Fruit fly (Drosophila melanogaster): ENCODE measurements around the gene PGRP-SA.

PGRP-SA gene

DNA sequence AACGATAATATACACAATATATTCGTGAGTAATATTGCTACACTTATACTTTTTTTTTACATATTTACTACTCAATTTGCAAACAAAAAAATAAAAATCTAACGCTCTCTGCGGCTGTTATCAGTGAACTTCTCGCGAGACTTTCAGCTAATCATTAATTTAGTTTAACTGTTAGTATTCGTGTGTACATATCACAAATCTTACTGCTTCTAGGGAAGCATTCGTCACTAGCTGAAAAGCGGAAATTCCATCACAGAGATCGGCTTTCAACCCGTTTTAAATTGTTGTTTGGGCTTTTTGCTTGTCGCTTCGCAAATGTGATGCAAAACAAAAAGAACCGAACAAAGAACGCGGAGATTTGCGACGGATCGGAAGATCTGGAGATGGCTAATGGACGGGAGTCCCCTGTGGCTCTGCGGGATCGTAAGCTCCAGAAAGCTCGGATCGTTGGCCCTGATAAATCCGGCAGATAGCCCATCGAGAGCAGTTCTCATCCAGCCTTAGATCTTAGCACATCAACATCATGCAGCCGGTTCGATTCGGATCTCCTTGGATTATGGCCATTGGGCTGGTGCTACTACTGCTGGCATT lies at the start of gene PGRP-SA:
Gene PGRP-SA, plus strand, starts transcription at position 194 of the 591 bp plus-strand sequence.
- TF ChIP-seq CG8478 (optimal IDR thresholded peaks at IDR 0.05) = no peak
- no peak for TF ChIP-seq CTCF (optimal IDR thresholded peaks at IDR 0.05)

DNA sequence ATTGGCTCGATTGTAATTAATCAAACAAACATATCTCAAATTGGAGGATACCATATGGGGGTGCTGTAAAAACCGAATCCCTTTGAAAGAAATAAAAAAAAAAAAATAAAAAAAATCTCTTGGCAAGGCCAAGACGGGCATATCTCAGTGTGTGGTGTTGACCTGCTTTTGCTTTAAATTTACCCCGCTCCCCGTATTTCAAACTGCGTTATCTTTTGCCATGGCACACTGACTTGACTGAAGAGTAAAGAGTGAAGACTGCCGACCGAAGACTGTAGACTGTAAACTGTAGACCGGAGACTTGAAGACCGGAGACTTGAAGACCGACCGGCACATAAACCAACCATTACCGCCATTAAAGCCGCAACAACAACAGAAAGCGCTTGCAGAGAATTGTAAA lies 49.5 kb upstream of the PGRP-SA start:
- TF ChIP-seq CG8478 (optimal IDR thresholded peaks at IDR 0.05) (no peak), CTCF (optimal IDR thresholded peaks at IDR 0.05) (no peak)

DNA sequence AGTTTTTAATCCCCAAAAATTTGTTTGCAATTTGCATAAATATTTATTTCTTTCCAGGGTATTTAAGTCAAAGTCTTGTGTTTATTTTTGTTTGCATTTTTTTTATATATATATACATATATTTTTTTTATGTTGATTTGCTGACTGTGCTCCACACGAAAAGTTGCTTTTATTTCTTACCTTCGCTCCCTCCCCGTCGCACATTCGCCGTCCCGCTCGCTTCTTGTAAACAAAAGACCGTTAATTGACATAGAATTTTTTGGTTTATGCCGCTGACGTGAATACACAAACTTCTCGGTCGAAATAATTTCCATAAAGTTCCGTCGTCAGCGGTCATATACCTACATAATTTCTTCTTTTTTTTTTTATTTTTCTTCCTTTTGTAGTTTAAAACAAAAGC lies 48.6 kb upstream of the PGRP-SA start:
- TF ChIP-seq CTCF (optimal IDR thresholded peaks at IDR 0.05) = no peak

DNA sequence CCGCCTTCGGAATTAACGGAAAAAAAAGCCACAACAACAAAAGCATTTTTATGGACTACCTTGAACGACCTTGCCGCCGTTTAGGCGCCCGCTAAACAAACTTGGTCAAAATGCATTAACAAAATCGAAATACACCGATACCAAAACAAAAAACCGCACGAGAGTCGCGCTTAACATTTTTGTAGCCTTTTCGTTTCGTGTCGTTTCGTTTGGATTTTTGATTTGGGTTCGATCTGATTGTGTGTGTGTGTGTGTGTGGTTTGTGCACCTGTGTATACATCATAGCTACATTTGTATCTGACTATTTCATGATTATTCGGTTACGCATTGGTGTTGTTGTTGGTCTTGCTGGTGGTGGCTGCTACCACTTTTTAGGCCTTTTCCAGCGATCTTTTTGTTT lies 45.9 kb upstream of the PGRP-SA start:
- TF ChIP-seq CTCF (optimal IDR thresholded peaks at IDR 0.05) (no peak), CG8478 (optimal IDR thresholded peaks at IDR 0.05) (no peak)

DNA sequence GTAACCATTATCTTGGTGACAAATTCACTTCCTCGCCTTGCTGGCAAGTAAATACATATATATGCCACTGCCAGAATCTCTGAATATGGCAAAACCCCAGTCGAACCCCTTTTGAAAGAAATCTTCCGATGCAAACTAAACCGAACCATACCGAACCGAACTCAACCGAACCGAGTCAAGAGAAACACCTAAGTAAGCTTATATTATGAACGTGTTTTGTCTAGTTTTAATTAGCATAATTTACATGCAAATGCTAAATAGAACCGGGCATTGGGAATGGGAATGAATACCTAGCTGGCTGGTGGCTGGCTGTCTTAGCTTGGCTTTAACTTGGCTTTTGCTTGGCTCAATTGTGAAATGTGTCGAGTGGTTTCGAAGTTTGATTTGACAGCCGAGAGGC lies 44.1 kb upstream of the PGRP-SA start:
- TF ChIP-seq CTCF (optimal IDR thresholded peaks at IDR 0.05) (no peak), CG8478 (optimal IDR thresholded peaks at IDR 0.05) (no peak)

DNA sequence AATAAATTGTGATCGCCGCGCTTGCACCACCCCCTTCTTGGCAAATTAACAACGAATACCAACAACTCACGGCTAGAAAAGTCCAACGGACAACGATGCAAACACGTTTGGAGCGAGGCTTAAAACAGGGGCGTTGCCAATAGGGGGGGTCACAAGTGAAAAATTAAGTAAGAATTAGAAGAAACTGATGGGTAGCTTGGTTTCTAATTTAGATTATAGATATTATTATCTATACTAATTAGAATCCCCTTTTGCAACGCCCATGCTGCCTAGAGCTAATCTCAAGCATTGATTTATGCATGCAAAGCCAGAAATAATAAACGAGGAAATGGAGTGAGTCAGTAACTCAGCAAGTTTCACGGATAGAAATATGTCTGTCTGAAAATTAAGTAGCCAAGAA lies 43.0 kb upstream of the PGRP-SA start:
- TF ChIP-seq CTCF (optimal IDR thresholded peaks at IDR 0.05) (no peak), CG8478 (optimal IDR thresholded peaks at IDR 0.05) (no peak)

DNA sequence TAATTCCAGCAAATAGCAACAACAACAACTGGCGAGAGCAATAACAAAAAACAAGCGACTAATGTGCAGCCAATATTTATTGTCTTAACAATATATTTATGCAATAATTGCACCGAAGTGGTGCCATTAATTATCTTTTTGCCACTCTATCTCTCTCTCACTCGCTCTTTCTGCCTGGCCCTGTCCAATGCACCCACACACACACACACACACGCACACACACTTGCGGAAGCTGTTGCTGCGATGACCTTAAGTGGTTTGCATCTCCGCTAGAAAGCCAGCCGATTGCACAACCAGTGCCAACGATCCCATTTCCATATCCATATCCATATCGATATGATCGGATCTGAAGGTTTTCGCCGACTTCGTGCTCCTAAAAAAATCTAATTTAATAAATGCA lies 41.2 kb upstream of the PGRP-SA start:
- no peak for TF ChIP-seq CTCF (optimal IDR thresholded peaks at IDR 0.05)
- no peak for TF ChIP-seq CG8478 (optimal IDR thresholded peaks at IDR 0.05)

DNA sequence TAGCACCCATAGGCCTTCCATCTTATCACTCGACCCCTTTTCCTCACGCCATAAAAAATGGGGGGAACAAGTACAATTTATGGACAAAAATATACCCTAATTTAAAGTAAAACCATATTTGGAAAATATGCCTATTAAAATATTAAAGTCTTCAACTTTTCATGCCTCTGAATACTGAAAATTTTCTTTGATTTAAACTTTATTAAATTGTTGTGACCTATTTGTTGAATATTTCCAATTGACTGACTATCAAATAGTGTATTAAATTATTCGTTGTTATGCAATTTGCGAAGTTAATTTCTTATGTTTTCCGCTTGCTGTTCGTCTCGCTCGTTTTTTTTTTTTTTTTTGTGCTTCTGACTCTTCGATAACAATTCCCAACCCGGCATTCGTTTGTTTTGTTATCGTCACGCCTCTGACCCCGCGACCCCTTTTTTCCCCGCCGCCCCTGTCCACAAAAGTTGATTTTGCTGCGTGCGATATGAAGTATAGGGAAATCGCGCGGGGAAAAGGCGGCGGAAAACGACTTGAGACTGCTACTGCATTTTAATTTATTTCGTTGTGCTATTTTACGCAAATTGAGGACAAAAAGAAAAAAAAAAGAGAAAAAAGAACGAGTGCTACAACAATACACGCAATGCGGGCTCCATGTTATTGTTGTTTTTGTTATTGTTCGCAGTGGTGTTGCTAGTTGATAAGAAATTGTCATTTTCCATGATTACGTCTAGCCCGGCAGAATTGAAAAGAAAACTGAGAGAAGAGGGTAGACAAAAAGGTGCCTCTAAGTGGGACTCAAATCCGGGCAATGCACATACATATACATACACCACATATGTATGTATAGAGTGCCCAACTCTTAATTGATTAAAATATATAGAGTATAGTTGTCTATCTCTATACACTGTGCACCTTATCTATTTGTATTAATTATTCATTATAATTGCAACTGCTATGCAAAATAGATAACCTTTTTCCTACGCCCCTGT lies 39.6 kb upstream of the PGRP-SA start:
- TF ChIP-seq CG8478 (optimal IDR thresholded peaks at IDR 0.05) (no peak), CTCF (optimal IDR thresholded peaks at IDR 0.05) (no peak)

DNA sequence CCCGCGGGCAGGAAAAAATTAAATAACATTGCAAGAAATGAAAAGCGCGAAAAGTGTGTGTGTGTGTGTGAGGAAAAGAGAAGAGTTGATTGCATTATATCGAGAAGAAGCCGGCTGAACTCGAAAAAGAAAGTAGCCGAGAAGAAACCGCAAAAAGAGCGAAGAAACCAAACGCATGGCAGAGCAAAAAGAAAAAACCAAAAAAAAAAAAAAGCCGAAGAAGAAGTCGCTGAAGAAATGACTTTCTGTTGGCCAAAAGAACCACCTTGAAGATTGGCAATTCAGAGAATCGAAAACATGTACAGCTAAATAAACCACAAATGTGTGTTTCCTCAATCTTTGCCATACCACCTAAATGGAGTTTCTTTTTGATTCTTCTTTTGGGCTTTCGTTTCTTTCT lies 37.5 kb upstream of the PGRP-SA start:
- no peak for TF ChIP-seq CG8478 (optimal IDR thresholded peaks at IDR 0.05)
- TF ChIP-seq CTCF (optimal IDR thresholded peaks at IDR 0.05) = no peak

DNA sequence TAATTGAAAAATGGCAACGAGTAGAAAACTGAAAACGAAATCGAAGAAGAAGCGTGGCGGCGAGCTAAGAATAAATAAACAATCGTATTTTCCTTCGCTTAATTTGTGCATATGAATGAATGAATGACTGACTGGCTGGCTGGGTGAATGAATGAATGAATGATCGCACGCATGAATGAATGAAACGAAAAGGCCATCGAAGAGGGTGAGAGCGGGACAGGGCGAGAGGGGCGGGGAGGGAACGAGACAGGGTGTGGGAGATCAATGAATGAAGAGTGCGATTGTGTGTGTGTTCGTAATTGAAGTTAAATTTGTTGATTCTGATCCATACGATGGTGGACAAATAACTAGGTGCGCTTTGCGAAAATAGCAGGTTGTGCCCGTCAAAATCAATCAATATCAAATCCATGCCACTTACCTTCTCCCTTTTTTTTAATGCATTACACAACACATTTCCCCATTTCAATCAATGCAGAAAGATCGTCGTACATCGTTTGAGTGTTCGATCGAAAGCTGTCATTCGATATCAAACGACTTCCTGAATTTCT lies 34.3 kb upstream of the PGRP-SA start:
- TF ChIP-seq CG8478 (optimal IDR thresholded peaks at IDR 0.05) (no peak), CTCF (optimal IDR thresholded peaks at IDR 0.05) (no peak)

DNA sequence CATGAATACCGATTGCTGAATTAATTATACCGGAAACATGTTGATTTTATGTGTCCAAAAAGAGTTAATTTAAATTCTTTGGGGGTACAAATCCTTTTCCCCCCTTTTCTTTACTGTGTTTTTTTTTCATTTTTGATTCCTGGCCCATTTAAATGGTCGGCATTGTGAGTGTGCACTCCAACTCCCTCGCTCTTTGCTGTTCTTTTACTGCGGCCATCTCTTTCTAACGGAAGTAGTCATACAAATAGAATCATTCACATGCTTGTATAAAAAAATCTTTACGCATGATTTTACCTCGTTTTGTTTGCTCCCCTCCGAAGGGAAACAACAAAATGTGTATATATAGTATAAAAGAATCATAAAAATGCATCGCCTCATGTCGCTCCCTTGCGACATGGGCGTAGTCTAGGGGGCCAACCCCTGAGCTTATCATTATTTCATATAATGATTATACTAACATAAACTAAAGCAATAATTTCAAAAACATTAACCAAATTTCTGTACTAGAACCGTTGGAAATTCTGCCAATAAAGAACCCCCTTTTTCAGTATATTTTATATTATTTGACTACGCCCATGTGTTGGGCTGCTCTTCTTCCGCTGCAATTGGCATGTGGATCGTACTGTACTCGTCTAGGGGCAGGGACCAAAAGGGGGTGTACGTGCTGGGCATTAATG lies 33.3 kb upstream of the PGRP-SA start:
- TF ChIP-seq CTCF (optimal IDR thresholded peaks at IDR 0.05) (no peak), CG8478 (optimal IDR thresholded peaks at IDR 0.05) (no peak)

DNA sequence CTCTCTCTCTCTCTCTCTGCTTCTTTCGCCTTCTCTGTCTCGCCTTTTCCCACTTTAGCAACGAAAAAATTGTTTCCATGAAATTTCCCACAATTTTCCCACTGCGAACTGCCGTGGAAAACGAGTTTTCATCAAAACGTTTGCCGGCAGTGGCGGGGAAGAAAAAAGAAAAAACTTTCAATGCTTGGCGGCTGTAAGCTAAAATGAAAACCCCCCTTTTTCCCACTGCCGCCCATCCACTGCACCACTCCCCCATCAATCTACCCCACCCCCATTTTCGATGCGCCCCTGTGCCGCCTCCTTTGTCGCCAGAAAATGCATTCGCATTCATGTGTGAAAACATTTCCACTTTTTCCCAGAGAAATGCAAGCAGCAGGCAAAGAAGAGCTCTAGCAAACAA lies 30.2 kb upstream of the PGRP-SA start:
- TF ChIP-seq CTCF (optimal IDR thresholded peaks at IDR 0.05) (no peak), CG8478 (optimal IDR thresholded peaks at IDR 0.05) (no peak)

DNA sequence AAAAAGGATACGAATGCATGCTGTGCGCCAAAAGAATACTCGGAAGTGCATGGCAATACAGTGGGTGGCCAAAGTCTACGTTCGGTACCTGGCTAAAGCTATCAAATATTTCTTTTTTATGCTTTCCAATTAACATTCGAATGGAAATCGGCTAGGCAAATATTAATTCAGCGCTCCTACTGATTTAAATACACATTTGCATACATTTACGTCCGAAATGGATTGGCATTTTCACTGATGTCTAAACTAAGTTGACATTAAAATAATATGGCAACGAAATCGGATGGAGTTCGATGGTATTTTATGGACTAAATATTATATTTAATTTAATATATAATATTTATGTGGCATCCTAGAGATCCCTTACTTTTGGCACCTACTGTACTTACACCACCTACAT lies 18.9 kb upstream of the PGRP-SA start:
- TF ChIP-seq CTCF (optimal IDR thresholded peaks at IDR 0.05) (no peak), CG8478 (optimal IDR thresholded peaks at IDR 0.05) (no peak)

DNA sequence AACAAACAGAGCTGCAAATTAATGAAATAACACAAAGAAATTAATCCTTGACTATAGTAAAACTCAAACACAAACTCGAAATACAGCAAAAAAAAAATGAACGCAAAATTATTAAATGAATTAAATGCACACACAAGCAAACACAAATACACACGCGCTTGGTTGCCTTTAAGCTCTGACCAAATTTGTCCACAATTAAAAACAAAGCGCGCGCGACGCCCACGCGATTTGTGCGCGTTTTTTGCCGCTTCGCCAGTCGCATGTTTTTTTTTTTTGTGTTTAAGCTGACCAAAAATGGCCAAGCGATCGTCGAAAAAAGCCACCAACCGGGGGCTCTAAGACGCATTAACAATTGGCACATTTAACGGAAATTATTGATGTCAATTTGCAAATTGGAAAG lies 18.1 kb upstream of the PGRP-SA start:
- TF ChIP-seq CG8478 (optimal IDR thresholded peaks at IDR 0.05) (no peak), CTCF (optimal IDR thresholded peaks at IDR 0.05) (no peak)
